Worm (Caenorhabditis elegans) whole organism, late embryonic: ENCODE results near the gene clec-243.

Source experiments
- C38D4.7 ChIP-seq: fragments of 200-800 bp; sonication (Bioruptor generic); optimal IDR thresholded peaks from 2 replicates; lab custom pipeline; 2018; ENCODE audit warnings: mild to moderate bottlenecking, missing genetic modification characterization, moderate library complexity, missing compliant biosample characterization
- F13H6.1 ChIP-seq: sonication (generic microtip); optimal IDR thresholded peaks from 2 replicates; lab custom pipeline; 2016; ENCODE audit warnings: missing genetic modification characterization, missing compliant biosample characterization
- T23F11.4 ChIP-seq: fragments of 200-800 bp; sonication (Bioruptor generic); optimal IDR thresholded peaks from 2 replicates; lab custom pipeline; 2018; ENCODE audit warnings: mild to moderate bottlenecking, missing genetic modification characterization, missing compliant biosample characterization
- ahr-1 ChIP-seq: sonication (generic microtip); optimal IDR thresholded peaks from 2 replicates; lab custom pipeline; 2016; ENCODE audit warnings: missing genetic modification characterization, missing compliant biosample characterization
- ama-1 ChIP-seq: fragments of 150-350 bp; optimal IDR thresholded peaks from 2 replicates; lab custom pipeline; 2014
- ceh-14 ChIP-seq: sonication (generic microtip); optimal IDR thresholded peaks from 2 replicates; lab custom pipeline; 2016; ENCODE audit warnings: missing genotype, missing genetic modification characterization, missing compliant biosample characterization
- ceh-18 ChIP-seq: sonication (generic microtip); optimal IDR thresholded peaks from 2 replicates; lab custom pipeline; 2016; ENCODE audit warnings: missing genetic modification characterization, missing compliant biosample characterization
- ceh-2 ChIP-seq: sonication (generic microtip); optimal IDR thresholded peaks from 2 replicates; lab custom pipeline; 2016; ENCODE audit warnings: missing genotype, missing genetic modification characterization, missing compliant biosample characterization
- ceh-24 ChIP-seq: sonication (generic microtip); optimal IDR thresholded peaks from 2 replicates; lab custom pipeline; 2016; ENCODE audit warnings: mild to moderate bottlenecking, missing genetic modification characterization, missing compliant biosample characterization
- ceh-30 ChIP-seq: fragments of 150-350 bp; optimal IDR thresholded peaks from 2 replicates; lab custom pipeline; 2014; ENCODE audit warnings: missing biosample characterization, missing genetic modification characterization
- ceh-48 ChIP-seq: sonication (generic microtip); optimal IDR thresholded peaks from 2 replicates; lab custom pipeline; 2016; ENCODE audit warnings: missing genetic modification characterization, inconsistent platforms, missing compliant biosample characterization
- dve-1 ChIP-seq: sonication (generic microtip); optimal IDR thresholded peaks from 2 replicates; lab custom pipeline; 2017; ENCODE audit warnings: antibody characterized with exemption, mild to moderate bottlenecking, missing genetic modification characterization, missing compliant biosample characterization
- elt-2 ChIP-seq: sonication (generic microtip); optimal IDR thresholded peaks from 2 replicates; lab custom pipeline; 2016; ENCODE audit warnings: missing genetic modification reagents, missing genetic modification characterization, missing compliant biosample characterization
- eyg-1 ChIP-seq: sonication (generic microtip); optimal IDR thresholded peaks from 2 replicates; lab custom pipeline; 2016; ENCODE audit warnings: missing genotype, missing genetic modification characterization, missing compliant biosample characterization
- fax-1 ChIP-seq: sonication (generic microtip); optimal IDR thresholded peaks from 2 replicates; lab custom pipeline; 2016; ENCODE audit warnings: missing genotype, missing genetic modification characterization, missing compliant biosample characterization
- fkh-10 ChIP-seq: fragments of 150-350 bp; optimal IDR thresholded peaks from 2 replicates; lab custom pipeline; 2014; ENCODE audit warnings: missing biosample characterization, missing genetic modification reagents, missing genetic modification characterization
- fkh-6 ChIP-seq: sonication (generic microtip); optimal IDR thresholded peaks from 2 replicates; lab custom pipeline; 2016; ENCODE audit warnings: missing genetic modification characterization, missing compliant biosample characterization
- gmeb-2 ChIP-seq: sonication (generic microtip); optimal IDR thresholded peaks from 2 replicates; lab custom pipeline; 2016; ENCODE audit warnings: missing genetic modification characterization, inconsistent platforms, missing compliant biosample characterization
- hlh-30 ChIP-seq: sonication (generic microtip); optimal IDR thresholded peaks from 2 replicates; lab custom pipeline; 2017; ENCODE audit warnings: antibody characterized with exemption, missing genetic modification characterization, missing compliant biosample characterization; ENCODE audit not compliant: insufficient read depth
- hlh-8 ChIP-seq: sonication (generic microtip); optimal IDR thresholded peaks from 2 replicates; lab custom pipeline; 2016; ENCODE audit warnings: missing genotype, missing genetic modification characterization, missing compliant biosample characterization
- lim-6 ChIP-seq: sonication (generic microtip); optimal IDR thresholded peaks from 2 replicates; lab custom pipeline; 2016; ENCODE audit warnings: missing genetic modification characterization, missing compliant biosample characterization
- odd-2 ChIP-seq: sonication (generic microtip); optimal IDR thresholded peaks from 2 replicates; lab custom pipeline; 2017; ENCODE audit warnings: antibody characterized with exemption, mild to moderate bottlenecking, missing genetic modification characterization, missing compliant biosample characterization
- pat-9 ChIP-seq: fragments of 200-800 bp; sonication (Bioruptor generic); optimal IDR thresholded peaks from 2 replicates; lab custom pipeline; 2018; ENCODE audit warnings: mild to moderate bottlenecking, missing genetic modification characterization, moderate library complexity, missing compliant biosample characterization
- pqm-1 ChIP-seq: sonication (generic microtip); optimal IDR thresholded peaks from 2 replicates; lab custom pipeline; 2016; ENCODE audit warnings: missing genetic modification characterization, missing compliant biosample characterization
- pros-1 ChIP-seq: fragments of 150-350 bp; optimal IDR thresholded peaks from 2 replicates; lab custom pipeline; 2014; ENCODE audit warnings: missing biosample characterization, missing genetic modification reagents, missing genetic modification characterization
- ref-2 ChIP-seq: sonication (generic microtip); optimal IDR thresholded peaks from 2 replicates; lab custom pipeline; 2016; ENCODE audit warnings: missing genetic modification characterization, missing compliant biosample characterization
- rnt-1 ChIP-seq: sonication (generic microtip); optimal IDR thresholded peaks from 2 replicates; lab custom pipeline; 2016; ENCODE audit warnings: missing genetic modification characterization, missing compliant biosample characterization
- sox-4 ChIP-seq: sonication (generic microtip); optimal IDR thresholded peaks from 2 replicates; lab custom pipeline; 2017; ENCODE audit warnings: mild to moderate bottlenecking, missing genetic modification characterization, inconsistent platforms, missing compliant biosample characterization
- tbx-2 ChIP-seq: sonication (generic microtip); optimal IDR thresholded peaks from 2 replicates; lab custom pipeline; 2016; ENCODE audit warnings: missing genetic modification characterization, missing compliant biosample characterization
- tbx-7 ChIP-seq: sonication (generic microtip); optimal IDR thresholded peaks from 2 replicates; lab custom pipeline; 2016; ENCODE audit warnings: missing genotype, missing genetic modification characterization, missing compliant biosample characterization
- unc-3 ChIP-seq, 2 experiments: fragments of 200-800 bp in 1 of 2; sonication (Bioruptor generic) in 1 of 2; sonication (generic microtip) in 1 of 2; conservative IDR thresholded peaks in 1 of 2; optimal IDR thresholded peaks in 1 of 2; 2 replicates each; pipeline versions ENCODE4 v1.3.6 to Lab custom; 2016 to 2022; ENCODE audit warnings: missing compliant biosample characterization in 2 of 2, missing genetic modification characterization in 2 of 2, missing genetic modification reagents in 1 of 2
- unc-42 ChIP-seq: sonication (generic microtip); optimal IDR thresholded peaks from 2 replicates; lab custom pipeline; 2016; ENCODE audit warnings: missing genotype, missing genetic modification characterization, missing compliant biosample characterization
- unc-55 ChIP-seq: sonication (generic microtip); optimal IDR thresholded peaks from 2 replicates; lab custom pipeline; 2017; ENCODE audit warnings: missing biosample characterization, missing genetic modification reagents, missing genetic modification characterization
- zip-5 ChIP-seq: sonication (generic microtip); optimal IDR thresholded peaks from 2 replicates; lab custom pipeline; 2016; ENCODE audit warnings: missing genetic modification characterization, missing compliant biosample characterization
- ztf-16 ChIP-seq: sonication (generic microtip); optimal IDR thresholded peaks from 2 replicates; lab custom pipeline; 2017; ENCODE audit warnings: missing genetic modification characterization, missing compliant biosample characterization

clec-243 gene

ce11 chrV:17248915-17249314 is at the start of gene clec-243:
clec-243 (minus strand) TSS chrV:17249015.
- TF ChIP-seq hlh-8 (tag; lab: Kevin White, UChicago) (no peak), odd-2 (no peak), tbx-7 (tag; lab: Kevin White, UChicago) (no peak), ceh-48 (no peak), fax-1 (no peak), C38D4.7 (GFP tag; lab: Kevin White, UChicago) (no peak), ceh-2 (tag; lab: Kevin White, UChicago) (no peak), unc-3 (GFP tag; conservative IDR thresholded peaks at IDR 0.05; lab: Robert Waterston, UW) (no peak), unc-3 (tag; optimal IDR thresholded peaks at IDR 0.05; lab: Kevin White, UChicago) (no peak), ref-2 (tag; lab: Kevin White, UChicago) (no peak), gmeb-2 (tag; lab: Kevin White, UChicago) (no peak), hlh-30 (tag; lab: Kevin White, UChicago) (no peak), ceh-14 (tag; lab: Kevin White, UChicago) (no peak), F13H6.1 (no peak), rnt-1 (tag; lab: Kevin White, UChicago) (no peak), ahr-1 (tag; lab: Kevin White, UChicago) (no peak), fkh-10 (no peak), pros-1 (tag; lab: Kevin White, UChicago) (no peak), pqm-1 (tag; lab: Kevin White, UChicago) (no peak), ama-1 (no peak)

- TF ChIP-seq gmeb-2 (tag; lab: Kevin White, UChicago): no peak
- TF ChIP-seq ceh-30: no peak
- no peak for TF ChIP-seq unc-42 (tag; lab: Kevin White, UChicago)
- no peak for TF ChIP-seq fax-1
- no peak for TF ChIP-seq ceh-18 (tag; lab: Kevin White, UChicago)
These were observed 47.6 kb upstream of the clec-243 start for ce11 chrV:17296443-17296842.

ce11 chrV:17292740-17293139 is 43.9 kb upstream of the clec-243 start:
- TF ChIP-seq fkh-10 (no peak), unc-42 (tag; lab: Kevin White, UChicago) (no peak), ztf-16 (tag; lab: Kevin White, UChicago) (no peak), tbx-7 (tag; lab: Kevin White, UChicago) (no peak), ceh-2 (tag; lab: Kevin White, UChicago) (no peak), ref-2 (tag; lab: Kevin White, UChicago) (no peak)

- TF ChIP-seq T23F11.4 (GFP tag; lab: Kevin White, UChicago) (no peak), unc-55 (GFP tag; lab: Kevin White, UChicago) (no peak), tbx-2 (no peak), pqm-1 (tag; lab: Kevin White, UChicago) (no peak), eyg-1 (no peak), ref-2 (tag; lab: Kevin White, UChicago) (no peak), ceh-2 (tag; lab: Kevin White, UChicago) (no peak), ahr-1 (tag; lab: Kevin White, UChicago) (no peak), odd-2 (no peak), pat-9 (tag; lab: Kevin White, UChicago) (no peak), elt-2 (no peak), fkh-6 (tag; lab: Kevin White, UChicago) (no peak), ceh-14 (tag; lab: Kevin White, UChicago) (no peak), fkh-10 (no peak), sox-4 (tag; lab: Kevin White, UChicago) (no peak), fax-1 (no peak)
These were observed 35.3 kb upstream of the clec-243 start for ce11 chrV:17284159-17284558.

- TF ChIP-seq zip-5 (tag; lab: Kevin White, UChicago) (no peak), lim-6 (tag; lab: Kevin White, UChicago) (no peak), ceh-24 (tag; lab: Kevin White, UChicago) (no peak), dve-1 (tag; lab: Kevin White, UChicago) (no peak), fax-1 (no peak)
These were observed 24.4 kb upstream of the clec-243 start, which contains the start of gene K10G4.10 for ce11 chrV:17273249-17273648. K10G4.10 (plus strand) TSS chrV:17273549.
